Fruit fly (Drosophila melanogaster) whole organism, prepupa: ENCODE data around the gene Cpr62Bb.

Source experiments
- CG10669 ChIP-seq: fragments of 200-800 bp; sonication (Bioruptor generic); optimal IDR thresholded peaks from 3 replicates; lab custom pipeline; 2018; ENCODE audit warnings: missing biosample characterization, mild to moderate bottlenecking, missing genetic modification characterization, moderate library complexity
- CG11294 ChIP-seq: fragments of 200-800 bp; sonication (Bioruptor generic); IDR thresholded peaks from 2 replicates; pipeline ENCODE4 v1.3.6; 2022; ENCODE audit warnings: missing biosample characterization, missing genetic modification characterization
- CG11762 ChIP-seq: fragments of 200-800 bp; sonication (Bioruptor generic); optimal IDR thresholded peaks from 3 replicates; lab custom pipeline; 2016; ENCODE audit warnings: missing biosample characterization, missing genetic modification characterization; ENCODE audit not compliant: insufficient read depth
- CG15336 ChIP-seq: fragments of 200-800 bp; sonication (Bioruptor generic); IDR thresholded peaks from 2 replicates; pipeline ENCODE4 v1.3.6; 2022; ENCODE audit warnings: missing biosample characterization, missing genetic modification characterization
- CG1621 ChIP-seq: fragments of 200-800 bp; sonication (Bioruptor generic); optimal IDR thresholded peaks from 3 replicates; lab custom pipeline; 2018; ENCODE audit warnings: missing biosample characterization, mild to moderate bottlenecking, missing genetic modification characterization
- CG16779 ChIP-seq: fragments of 200-800 bp; sonication (Bioruptor generic); optimal IDR thresholded peaks from 3 replicates; lab custom pipeline; 2017; ENCODE audit warnings: missing biosample characterization, mild to moderate bottlenecking, missing genetic modification characterization
- CG3032 ChIP-seq: fragments of 200-800 bp; optimal IDR thresholded peaks from 2 replicates; lab custom pipeline; 2019; ENCODE audit warnings: missing biosample characterization, mild to moderate bottlenecking, missing genetic modification characterization, moderate library complexity
- CG31627 ChIP-seq: fragments of 200-800 bp; sonication (Bioruptor generic); optimal IDR thresholded peaks from 3 replicates; lab custom pipeline; 2016; ENCODE audit warnings: missing biosample characterization, missing genetic modification characterization
- CG34406 ChIP-seq: fragments of 200-800 bp; sonication (Bioruptor generic); optimal IDR thresholded peaks from 3 replicates; lab custom pipeline; 2016; ENCODE audit warnings: missing biosample characterization, missing genetic modification characterization
- CG3919 ChIP-seq: fragments of 200-800 bp; sonication (Bioruptor generic); optimal IDR thresholded peaks from 3 replicates; lab custom pipeline; 2016; ENCODE audit warnings: missing biosample characterization, missing genetic modification characterization
- CG4318 ChIP-seq: fragments of 200-800 bp; sonication (Bioruptor generic); optimal IDR thresholded peaks from 3 replicates; lab custom pipeline; 2017; ENCODE audit warnings: missing biosample characterization, mild to moderate bottlenecking, missing genetic modification characterization
- CG6163 ChIP-seq: fragments of 200-800 bp; sonication (Bioruptor generic); IDR thresholded peaks from 3 replicates; pipeline ENCODE4 v1.3.6; 2022; ENCODE audit warnings: missing biosample characterization, missing genetic modification characterization
- CG6276 ChIP-seq: fragments of 200-800 bp; sonication (Bioruptor generic); optimal IDR thresholded peaks from 2 replicates; lab custom pipeline; 2017; ENCODE audit warnings: missing biosample characterization, mild to moderate bottlenecking, missing genetic modification characterization
- CG6808 ChIP-seq: fragments of 200-800 bp; sonication (Bioruptor generic); optimal IDR thresholded peaks from 3 replicates; lab custom pipeline; 2017; ENCODE audit warnings: missing biosample characterization, missing genetic modification characterization, mild to moderate bottlenecking, moderate library complexity, missing genetic modification reagents
- CG6854 ChIP-seq: fragments of 200-800 bp; sonication (Bioruptor generic); optimal IDR thresholded peaks from 2 replicates; lab custom pipeline; 2017; ENCODE audit warnings: missing biosample characterization, mild to moderate bottlenecking, missing genetic modification characterization
- CG7368 ChIP-seq: fragments of 200-800 bp; sonication (Bioruptor generic); optimal IDR thresholded peaks from 3 replicates; lab custom pipeline; 2016; ENCODE audit warnings: missing biosample characterization, missing genetic modification characterization
- CG8119 ChIP-seq: fragments of 200-800 bp; sonication (Bioruptor generic); IDR thresholded peaks from 3 replicates; pipeline ENCODE4 v1.3.6; 2022; ENCODE audit warnings: missing biosample characterization, missing genetic modification characterization
- CG8319 ChIP-seq: fragments of 200-800 bp; sonication (Bioruptor generic); optimal IDR thresholded peaks from 3 replicates; lab custom pipeline; 2016; ENCODE audit warnings: missing biosample characterization, missing genetic modification characterization
- Eip75B ChIP-seq: fragments of 200-800 bp; sonication (Bioruptor generic); optimal IDR thresholded peaks from 3 replicates; lab custom pipeline; 2016; ENCODE audit warnings: missing biosample characterization, missing genetic modification characterization
- Eip78C ChIP-seq: fragments of 200-800 bp; sonication (Bioruptor generic); peaks from one replicate; lab custom pipeline; 2016; ENCODE audit warnings: missing biosample characterization, missing genetic modification characterization
- Eip93F ChIP-seq: fragments of 200-800 bp; sonication (Bioruptor generic); optimal IDR thresholded peaks from 2 replicates; lab custom pipeline; 2016; ENCODE audit warnings: missing biosample characterization, mild to moderate bottlenecking, missing genetic modification characterization
- Ets21C ChIP-seq: fragments of 200-800 bp; sonication (Bioruptor generic); optimal IDR thresholded peaks from 3 replicates; lab custom pipeline; 2016; ENCODE audit warnings: missing biosample characterization, missing genetic modification characterization
- Gug ChIP-seq: fragments of 200-800 bp; sonication (Bioruptor generic); IDR thresholded peaks from 2 replicates; pipeline ENCODE4 v1.3.6; 2022; ENCODE audit warnings: missing biosample characterization, missing genetic modification characterization
- Hr38 ChIP-seq: sonication (Bioruptor generic); optimal IDR thresholded peaks from 2 replicates; lab custom pipeline; 2016; ENCODE audit warnings: missing biosample characterization, missing genetic modification characterization
- Hr4 ChIP-seq: fragments of 200-800 bp; sonication (Bioruptor generic); optimal IDR thresholded peaks from 3 replicates; lab custom pipeline; 2016; ENCODE audit warnings: missing biosample characterization, missing genetic modification characterization
- Lpt ChIP-seq: fragments of 200-800 bp; sonication (Bioruptor generic); optimal IDR thresholded peaks from 3 replicates; lab custom pipeline; 2016; ENCODE audit warnings: missing biosample characterization, missing genetic modification characterization
- Met ChIP-seq: fragments of 200-800 bp; sonication (Bioruptor generic); optimal IDR thresholded peaks from 3 replicates; lab custom pipeline; 2016; ENCODE audit warnings: missing biosample characterization, missing genetic modification characterization
- OdsH ChIP-seq: fragments of 200-800 bp; sonication (Bioruptor generic); optimal IDR thresholded peaks from 3 replicates; lab custom pipeline; 2016; ENCODE audit warnings: missing biosample characterization, missing genetic modification characterization
- Sox102F ChIP-seq: fragments of 200-800 bp; sonication (Bioruptor generic); optimal IDR thresholded peaks from 2 replicates; lab custom pipeline; 2016; ENCODE audit warnings: missing biosample characterization, mild to moderate bottlenecking, missing genetic modification characterization
- Sox14 ChIP-seq: fragments of 200-800 bp; sonication (Bioruptor generic); optimal IDR thresholded peaks from 3 replicates; lab custom pipeline; 2016; ENCODE audit warnings: missing biosample characterization, missing genetic modification characterization
- Sox15 ChIP-seq: fragments of 200-800 bp; sonication (Bioruptor generic); optimal IDR thresholded peaks from 3 replicates; lab custom pipeline; 2016; ENCODE audit warnings: missing biosample characterization, missing genetic modification characterization
- acj6 ChIP-seq: fragments of 200-800 bp; sonication (Bioruptor generic); optimal IDR thresholded peaks from 3 replicates; lab custom pipeline; 2016; ENCODE audit warnings: missing biosample characterization, missing genetic modification characterization
- cyc ChIP-seq: fragments of 200-800 bp; sonication (Bioruptor generic); optimal IDR thresholded peaks from 3 replicates; lab custom pipeline; 2016; ENCODE audit warnings: missing biosample characterization, missing genetic modification characterization
- dac ChIP-seq: fragments of 200-800 bp; sonication (Bioruptor generic); optimal IDR thresholded peaks from 2 replicates; lab custom pipeline; 2017; ENCODE audit warnings: missing biosample characterization, mild to moderate bottlenecking, missing genetic modification characterization
- eg ChIP-seq: fragments of 200-800 bp; sonication (Bioruptor generic); IDR thresholded peaks from 3 replicates; pipeline ENCODE4 v1.3.6; 2022; ENCODE audit warnings: missing biosample characterization, missing genetic modification characterization
- esn ChIP-seq: fragments of 200-800 bp; sonication (Bioruptor generic); optimal IDR thresholded peaks from 2 replicates; lab custom pipeline; 2016; ENCODE audit warnings: missing biosample characterization, mild to moderate bottlenecking, missing genetic modification characterization, moderate library complexity
- fd59A ChIP-seq: fragments of 200-800 bp; sonication (Bioruptor generic); optimal IDR thresholded peaks from 2 replicates; lab custom pipeline; 2017; ENCODE audit warnings: missing biosample characterization, mild to moderate bottlenecking, missing genetic modification characterization, missing genetic modification reagents
- fd85E ChIP-seq: fragments of 200-800 bp; sonication (Bioruptor generic); optimal IDR thresholded peaks from 3 replicates; lab custom pipeline; 2016; ENCODE audit warnings: missing biosample characterization, missing genetic modification characterization
- fkh ChIP-seq: fragments of 200-800 bp; sonication (Bioruptor generic); optimal IDR thresholded peaks from 3 replicates; lab custom pipeline; 2017; ENCODE audit warnings: missing biosample characterization, mild to moderate bottlenecking, missing genetic modification characterization, moderate library complexity
- lz ChIP-seq: fragments of 200-800 bp; sonication (Bioruptor generic); optimal IDR thresholded peaks from 3 replicates; lab custom pipeline; 2016; ENCODE audit warnings: missing biosample characterization, missing genetic modification characterization
- net ChIP-seq: fragments of 200-800 bp; sonication (Bioruptor generic); optimal IDR thresholded peaks from 3 replicates; lab custom pipeline; 2016; ENCODE audit warnings: missing biosample characterization, missing genetic modification characterization
- salr ChIP-seq, 2 experiments: fragments of 200-800 bp; sonication (Bioruptor generic); optimal IDR thresholded peaks; 3 replicates each; lab custom pipeline; 2016 to 2018; ENCODE audit warnings: missing biosample characterization in 2 of 2, missing genetic modification characterization in 2 of 2, mild to moderate bottlenecking in 1 of 2
- spab ChIP-seq: fragments of 200-800 bp; sonication (Bioruptor generic); optimal IDR thresholded peaks from 2 replicates; lab custom pipeline; 2017; ENCODE audit warnings: missing biosample characterization, mild to moderate bottlenecking, missing genetic modification characterization, missing genetic modification reagents
- ss ChIP-seq, 2 experiments: fragments of 200-800 bp; sonication (Bioruptor generic); optimal IDR thresholded peaks; 2 replicates in 1 of 2; 3 replicates in 1 of 2; lab custom pipeline; 2017 to 2018; ENCODE audit warnings: mild to moderate bottlenecking in 2 of 2, missing biosample characterization in 2 of 2, missing genetic modification characterization in 2 of 2, moderate library complexity in 1 of 2
- topi ChIP-seq: fragments of 200-800 bp; sonication (Bioruptor generic); optimal IDR thresholded peaks from 3 replicates; lab custom pipeline; 2016; ENCODE audit warnings: missing biosample characterization, missing genetic modification characterization
- vri ChIP-seq: fragments of 200-800 bp; sonication (Bioruptor generic); optimal IDR thresholded peaks from 3 replicates; lab custom pipeline; 2016; ENCODE audit warnings: missing biosample characterization, mild to moderate bottlenecking, missing genetic modification characterization

Cpr62Bb gene

DNA sequence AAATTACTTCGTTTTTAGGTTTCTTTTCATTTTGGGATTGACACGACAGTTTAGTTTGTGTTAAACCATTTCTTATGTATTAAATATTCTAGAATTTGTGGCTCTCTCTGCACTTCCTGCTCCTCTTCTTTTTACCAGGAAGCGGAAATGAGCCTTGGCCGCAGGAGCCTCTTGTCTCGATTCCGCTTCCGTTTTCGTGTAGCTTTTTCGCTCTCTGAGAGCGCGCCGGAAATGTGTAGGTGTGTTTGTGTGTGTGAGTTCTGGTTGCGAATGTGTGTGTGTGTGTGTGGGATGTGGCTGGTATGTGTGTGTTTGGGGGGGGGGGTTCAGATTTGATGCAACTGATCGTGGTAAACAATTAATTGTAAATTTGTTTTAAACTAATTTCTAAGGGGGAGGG, 24.6 kb upstream of the Cpr62Bb start (continued):
- no peak for TF ChIP-seq Sox15 (GFP tag; lab: Kevin White, UChicago)
- peak; percentile 34 for TF ChIP-seq esn (GFP tag; lab: Kevin White, UChicago)
- TF ChIP-seq salr (GFP tag; optimal IDR thresholded peaks at IDR 0.05; lab: Kevin White, UChicago) = no peak
- TF ChIP-seq topi (GFP tag; lab: Kevin White, UChicago) = peak; percentile 43
- no peak for TF ChIP-seq fd59A (GFP tag; lab: Kevin White, UChicago)
- TF ChIP-seq Met (GFP tag; lab: Kevin White, UChicago) = peak; percentile 19
- no peak for TF ChIP-seq fkh (GFP tag; lab: Kevin White, UChicago)
- TF ChIP-seq CG8119 = no peak
- TF ChIP-seq OdsH (GFP tag; lab: Kevin White, UChicago) = no peak
- TF ChIP-seq cyc = peak; percentile 4
- TF ChIP-seq CG6163 (GFP tag; lab: Robert Waterston, UW) = peak; percentile 40; the same call in 2 of the 3 replicates
- TF ChIP-seq CG6854 (GFP tag; lab: Kevin White, UChicago) = peak; percentile 81
- TF ChIP-seq Ets21C = no peak
- TF ChIP-seq CG3032 (tag; lab: Kevin White, UChicago) = peak; percentile 4
- peak; percentile 9 for TF ChIP-seq CG16779
- TF ChIP-seq CG31627 = no peak
- TF ChIP-seq CG3919 = peak; percentile 70
- TF ChIP-seq CG11762 = no peak
- peak; percentile 48 for TF ChIP-seq CG6808 (GFP tag; lab: Kevin White, UChicago)
- no peak for TF ChIP-seq CG15336 (GFP tag; lab: Robert Waterston, UW)
- peak; percentile 13 for TF ChIP-seq Eip75B (GFP tag; lab: Kevin White, UChicago)
- TF ChIP-seq dac (GFP tag; lab: Kevin White, UChicago) = no peak
- TF ChIP-seq CG34406 (GFP tag; lab: Kevin White, UChicago) = peak; percentile 28
- TF ChIP-seq CG4318 (GFP tag; lab: Kevin White, UChicago) = no peak
- peak; percentile 40 for TF ChIP-seq CG1621
- TF ChIP-seq fd85E (GFP tag; lab: Kevin White, UChicago) = no peak
- no peak for TF ChIP-seq Hr4 (GFP tag; lab: Kevin White, UChicago)
- TF ChIP-seq eg (GFP tag; lab: Robert Waterston, UW) = no peak; the same call in 2 of the 3 replicates
- peak; percentile 44 for TF ChIP-seq Sox102F (GFP tag; lab: Kevin White, UChicago)
- TF ChIP-seq Eip93F = no peak
- no peak for TF ChIP-seq Lpt (GFP tag; lab: Kevin White, UChicago)
- no peak for TF ChIP-seq lz
- peak; percentile 36 for TF ChIP-seq net (GFP tag; lab: Kevin White, UChicago)
- TF ChIP-seq Eip78C (GFP tag; lab: Kevin White, UChicago) = peak; percentile 88
- TF ChIP-seq Hr38 = no peak

dm6 chr3L:1856467-1857350, 21.7 kb upstream of the Cpr62Bb start, which contains the start of gene CG12024:
Gene CG12024 (plus strand): TSS chr3L:1857165.
- TF ChIP-seq CG1621 (no peak), ss (GFP tag; optimal IDR thresholded peaks at IDR 0.05; lab: Kevin White, UChicago) (peak in 1 of 2 experiments; percentile 4), Sox14 (peak; percentile 83), spab (no peak), vri (peak; percentile 15), acj6 (GFP tag; lab: Kevin White, UChicago) (peak; percentile 60), dac (GFP tag; lab: Kevin White, UChicago) (peak; percentile 39), Lpt (GFP tag; lab: Kevin White, UChicago) (peak; percentile 17), CG31627 (peak; percentile 74), fd59A (GFP tag; lab: Kevin White, UChicago) (no peak), Sox102F (GFP tag; lab: Kevin White, UChicago) (peak; percentile 52), CG6276 (GFP tag; lab: Kevin White, UChicago) (no peak), Hr38 (no peak), OdsH (GFP tag; lab: Kevin White, UChicago) (peak; percentile 73), net (GFP tag; lab: Kevin White, UChicago) (peak; percentile 10), fkh (GFP tag; lab: Kevin White, UChicago) (peak; percentile 7), Met (GFP tag; lab: Kevin White, UChicago) (peak; percentile 69), CG8319 (GFP tag; lab: Kevin White, UChicago) (peak; percentile 20), CG11294 (GFP tag; lab: Robert Waterston, UW) (peak; percentile 11; the same call in 1 of the 2 replicates), CG34406 (GFP tag; lab: Kevin White, UChicago) (peak; percentile 32), CG10669 (peak; percentile 41), Ets21C (peak; percentile 49), CG15336 (GFP tag; lab: Robert Waterston, UW) (no peak), eg (GFP tag; lab: Robert Waterston, UW) (peak; percentile 38; the same call in 1 of the 3 replicates), CG3919 (peak; percentile 54), fd85E (GFP tag; lab: Kevin White, UChicago) (no peak), Gug (GFP tag; lab: Robert Waterston, UW) (peak; percentile 57), Hr4 (GFP tag; lab: Kevin White, UChicago) (peak; percentile 75), CG7368 (GFP tag; lab: Kevin White, UChicago) (peak; percentile 5)
